Worm (Caenorhabditis elegans): ENCODE data around the gene ZK688.11.

Gene ZK688.11

DNA sequence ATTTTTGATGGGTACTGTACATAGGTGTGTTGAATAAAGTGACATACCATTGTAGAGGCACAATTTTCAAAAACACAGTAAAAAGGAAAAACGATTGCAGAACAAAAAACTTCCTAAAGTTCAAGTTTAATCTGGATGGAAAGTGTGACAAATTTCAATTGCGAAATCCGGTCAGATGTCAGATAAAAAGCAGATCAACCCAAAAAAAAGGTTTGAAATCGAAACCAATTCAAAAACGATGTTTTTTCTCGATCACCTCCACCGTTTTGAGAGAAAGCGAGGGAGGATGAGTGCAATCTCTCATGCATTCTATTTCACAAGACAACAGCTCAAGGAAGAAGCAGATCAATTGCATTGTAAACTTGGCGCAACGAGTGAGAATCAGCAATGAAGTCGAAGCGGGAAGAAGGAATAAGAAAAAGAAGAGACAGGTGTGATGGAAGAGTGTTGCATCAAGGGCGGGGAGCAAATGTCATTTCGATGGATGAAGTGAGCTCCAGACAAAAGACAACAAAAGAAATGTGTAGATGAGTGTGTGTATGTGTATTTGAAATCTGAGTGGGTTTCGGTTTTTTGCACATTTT lies 4.5 kb downstream of the ZK688.11 start (continued):
- TF ChIP-seq sptf-1 (tag; optimal IDR thresholded peaks at IDR 0.05) (no peak), dsc-1 (tag; optimal IDR thresholded peaks at IDR 0.05) (peak; percentile 50), elt-2 (tag; optimal IDR thresholded peaks at IDR 0.05) (no peak), snu-23 (GFP tag; optimal IDR thresholded peaks at IDR 0.05) (peak; percentile 20), ztf-4 (tag; optimal IDR thresholded peaks at IDR 0.05) (no peak), C04F5.9 (tag; optimal IDR thresholded peaks at IDR 0.05) (no peak), unc-98 (GFP tag; IDR thresholded peaks at IDR 0.05) (no peak), nhr-71 (tag; optimal IDR thresholded peaks at IDR 0.05) (peak; percentile 46), efl-3 (GFP tag; optimal IDR thresholded peaks at IDR 0.05) (no peak), lin-39 (tag; optimal IDR thresholded peaks at IDR 0.05) (no peak), irx-1 (tag; optimal IDR thresholded peaks at IDR 0.05) (no peak), nhr-19 (GFP tag; conservative IDR thresholded peaks at IDR 0.05) (peak; percentile 10; the same call in 1 of the 2 replicates), alr-1 (tag; optimal IDR thresholded peaks at IDR 0.05; ENCODE audit: borderline replicate concordance) (no peak), blmp-1 (tag; optimal IDR thresholded peaks at IDR 0.05) (no peak), ztf-11 (tag; optimal IDR thresholded peaks at IDR 0.05) (no peak), mdl-1 (tag; optimal IDR thresholded peaks at IDR 0.05) (no peak), ceh-8 (GFP tag; optimal IDR thresholded peaks at IDR 0.05) (no peak)

- TF ChIP-seq fkh-4 (tag; optimal IDR thresholded peaks at IDR 0.05; ENCODE audit: borderline replicate concordance), result peak; percentile 59
- peak; percentile 87 for TF ChIP-seq dsc-1 (tag; optimal IDR thresholded peaks at IDR 0.05)
- no peak for TF ChIP-seq lin-15B (tag; optimal IDR thresholded peaks at IDR 0.05)
Measured at ce11 chrIII:7878852-7879329, 5.9 kb downstream of the ZK688.11 start, which contains the start of gene sup-18. Gene sup-18 (minus strand): TSS chrIII:7878902.

DNA sequence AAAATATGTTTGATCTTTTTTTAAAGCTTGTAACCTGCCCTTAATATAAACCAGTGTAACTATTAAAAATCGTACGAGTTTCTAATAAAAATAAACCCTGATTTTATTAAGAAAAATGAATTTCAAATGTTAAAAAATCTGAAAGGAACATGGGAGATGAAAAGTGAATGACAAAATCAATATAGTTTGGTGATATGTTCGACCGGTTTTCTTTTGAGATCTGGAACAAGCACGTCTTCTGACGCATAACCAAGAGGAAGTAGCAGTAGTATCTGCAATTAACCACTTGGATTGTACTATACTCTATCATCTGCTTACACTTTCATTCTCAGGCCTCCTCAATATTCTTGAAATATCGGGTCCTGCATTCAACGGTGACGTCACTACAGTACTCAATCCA lies 7.7 kb downstream of the ZK688.11 start:
- TF ChIP-seq nhr-90 (tag; optimal IDR thresholded peaks at IDR 0.05; ENCODE audit: poor library complexity), result no peak
- TF ChIP-seq nhr-11 (tag; optimal IDR thresholded peaks at IDR 0.05), result no peak
- TF ChIP-seq lin-15B (tag; optimal IDR thresholded peaks at IDR 0.05), result no peak
- TF ChIP-seq lin-35 (GFP tag; optimal IDR thresholded peaks at IDR 0.05), result no peak
- TF ChIP-seq aly-2 (tag; optimal IDR thresholded peaks at IDR 0.05), result no peak
- TF ChIP-seq tlp-1 (tag; optimal IDR thresholded peaks at IDR 0.05), result no peak
- no peak for TF ChIP-seq lin-39 (tag; optimal IDR thresholded peaks at IDR 0.05)

- no peak for TF ChIP-seq elt-2 (tag; optimal IDR thresholded peaks at IDR 0.05)
- no peak for TF ChIP-seq ces-1 (GFP tag; optimal IDR thresholded peaks at IDR 0.05)
- TF ChIP-seq unc-86 (tag; optimal IDR thresholded peaks at IDR 0.05), result no peak
- TF ChIP-seq efl-1 (optimal IDR thresholded peaks at IDR 0.05), result no peak
- TF ChIP-seq efl-1 (GFP tag; optimal IDR thresholded peaks at IDR 0.05 in 1 of 2), result peak in 1 of 2 experiments; percentile 17
- no peak for TF ChIP-seq pax-3 (tag; optimal IDR thresholded peaks at IDR 0.05)
Measured at ce11 chrIII:7873481-7873880, 11.3 kb downstream of the ZK688.11 start, which contains the start of gene tyr-1. Gene tyr-1 (plus strand): TSS chrIII:7873781.

DNA sequence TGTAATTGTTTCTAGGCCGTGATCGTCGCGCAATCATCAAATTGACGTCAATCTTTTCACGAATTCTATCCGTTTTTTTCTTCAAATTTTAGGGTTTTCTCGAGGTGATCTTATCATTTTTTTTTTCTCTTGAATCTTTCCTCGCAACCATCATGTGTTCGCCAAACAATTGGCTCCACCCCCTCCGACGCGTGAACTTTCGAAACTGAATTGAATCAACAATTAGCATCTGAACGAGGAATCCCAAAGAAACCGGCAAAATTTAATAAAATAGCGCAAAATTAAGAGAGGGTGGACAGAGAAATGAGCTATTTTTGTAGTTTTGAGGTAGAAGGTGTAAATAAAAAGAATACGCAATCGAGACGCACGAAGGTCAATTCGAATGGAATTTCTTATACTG lies 12.0 kb downstream of the ZK688.11 start:
- peak; percentile 14 for TF ChIP-seq vab-15 (tag; optimal IDR thresholded peaks at IDR 0.05)
- TF ChIP-seq nhr-71 (tag; optimal IDR thresholded peaks at IDR 0.05), result peak; percentile 36
- TF ChIP-seq unc-86 (tag; optimal IDR thresholded peaks at IDR 0.05), result no peak
- no peak for TF ChIP-seq nhr-28 (tag; optimal IDR thresholded peaks at IDR 0.05)
- no peak for TF ChIP-seq mef-2 (tag; optimal IDR thresholded peaks at IDR 0.05)
- peak in 1 of 2 experiments; percentile 16 for TF ChIP-seq lsy-2 (tag; optimal IDR thresholded peaks at IDR 0.05)
- TF ChIP-seq snu-23 (GFP tag; optimal IDR thresholded peaks at IDR 0.05), result peak; percentile 8
- peak; percentile 86 for TF ChIP-seq nhr-85 (tag)
- no peak for TF ChIP-seq irx-1 (tag; optimal IDR thresholded peaks at IDR 0.05)
- peak; percentile 63 for TF ChIP-seq blmp-1 (tag; optimal IDR thresholded peaks at IDR 0.05)
- TF ChIP-seq mep-1 (tag; optimal IDR thresholded peaks at IDR 0.05), result peak; percentile 53
- TF ChIP-seq lin-14 (GFP tag; optimal IDR thresholded peaks at IDR 0.05), result peak; percentile 64
- no peak for TF ChIP-seq unc-62 (GFP tag; optimal IDR thresholded peaks at IDR 0.05)
- TF ChIP-seq lin-15B (tag; optimal IDR thresholded peaks at IDR 0.05), result no peak
- peak; percentile 39 for TF ChIP-seq nhr-20 (tag; optimal IDR thresholded peaks at IDR 0.05)
- TF ChIP-seq elt-3 (tag; optimal IDR thresholded peaks at IDR 0.05), result peak in 1 of 6 experiments; percentile 73
- no peak for TF ChIP-seq ztf-4 (tag; optimal IDR thresholded peaks at IDR 0.05)
- no peak for TF ChIP-seq C16A3.4 (tag; optimal IDR thresholded peaks at IDR 0.05)
- TF ChIP-seq swsn-7 (tag; optimal IDR thresholded peaks at IDR 0.05), result no peak
- no peak for TF ChIP-seq C34B4.2 (tag; optimal IDR thresholded peaks at IDR 0.05)
- no peak for TF ChIP-seq elt-2 (tag; optimal IDR thresholded peaks at IDR 0.05)
